Worm (Caenorhabditis elegans): ENCODE data around the gene srj-50.

ce11 chrV:2832666-2833065, at the start of gene srj-50:
- TF ChIP-seq ama-1 (optimal IDR thresholded peaks at IDR 0.05) (no peak), tbx-11 (GFP tag; IDR thresholded peaks at IDR 0.05) (no peak), ceh-36 (tag; optimal IDR thresholded peaks at IDR 0.05) (no peak), F13C5.2 (tag; optimal IDR thresholded peaks at IDR 0.05) (no peak), B0310.2 (tag; optimal IDR thresholded peaks at IDR 0.05) (no peak), tra-4 (tag; optimal IDR thresholded peaks at IDR 0.05) (no peak), hnd-1 (tag; optimal IDR thresholded peaks at IDR 0.05) (no peak), hmbx-1 (tag; optimal IDR thresholded peaks at IDR 0.05) (no peak), flt-1 (GFP tag; IDR thresholded peaks at IDR 0.05) (no peak), ets-7 (tag; optimal IDR thresholded peaks at IDR 0.05) (no peak), scrt-1 (GFP tag; IDR thresholded peaks at IDR 0.05) (no peak)

All from whole organism, early embryonic.